Fruit fly (Drosophila melanogaster) whole organism, embryonic: ENCODE data around the gene CG32812.

ENCODE experiments used
- Bgb ChIP-seq: fragments of 200-800 bp; sonication (Bioruptor generic); IDR thresholded peaks from 2 replicates; pipeline ENCODE4 v1.3.6; 2022; ENCODE audit warnings: missing biosample characterization, missing genetic modification characterization; ENCODE audit not compliant: partially characterized antibody
- CG10274 ChIP-seq: fragments of 200-800 bp; sonication (Bioruptor generic); optimal IDR thresholded peaks from 3 replicates; lab custom pipeline; 2017; ENCODE audit warnings: missing biosample characterization, mild to moderate bottlenecking, missing genetic modification characterization
- CG10462 ChIP-seq: fragments of 200-800 bp; sonication (Bioruptor generic); optimal IDR thresholded peaks from 2 replicates; lab custom pipeline; 2016; ENCODE audit warnings: missing biosample characterization, missing genetic modification characterization
- CG11093 ChIP-seq: fragments of 200-800 bp; sonication (Bioruptor generic); IDR thresholded peaks from 3 replicates; pipeline ENCODE4 v1.3.6; 2022; ENCODE audit warnings: missing biosample characterization, missing genetic modification characterization
- CG12299 ChIP-seq: fragments of 200-800 bp; sonication (Bioruptor generic); optimal IDR thresholded peaks from 2 replicates; lab custom pipeline; 2018; ENCODE audit warnings: missing biosample characterization, mild to moderate bottlenecking, missing genetic modification characterization
- CG12942 ChIP-seq: fragments of 200-800 bp; sonication (Bioruptor generic); optimal IDR thresholded peaks from 3 replicates; lab custom pipeline; 2016; ENCODE audit warnings: missing biosample characterization, missing genetic modification characterization
- CG13624 ChIP-seq: fragments of 200-800 bp; sonication (Bioruptor generic); optimal IDR thresholded peaks from 2 replicates; lab custom pipeline; 2016; ENCODE audit warnings: missing biosample characterization, missing genetic modification characterization
- CG14667 ChIP-seq: fragments of 200-800 bp; sonication (Bioruptor generic); IDR thresholded peaks from 2 replicates; pipeline ENCODE4 v1.3.6; 2022; ENCODE audit warnings: missing biosample characterization, missing genetic modification characterization
- CG14710 ChIP-seq: fragments of 200-800 bp; sonication (Bioruptor generic); optimal IDR thresholded peaks from 3 replicates; lab custom pipeline; 2019; ENCODE audit warnings: missing biosample characterization, mild to moderate bottlenecking, missing genetic modification characterization, moderate library complexity
- CG1602 ChIP-seq: fragments of 200-800 bp; sonication (Bioruptor generic); optimal IDR thresholded peaks from 3 replicates; lab custom pipeline; 2016; ENCODE audit warnings: missing biosample characterization, missing genetic modification characterization
- CG1647 ChIP-seq: fragments of 200-800 bp; sonication (Bioruptor generic); optimal IDR thresholded peaks from 3 replicates; lab custom pipeline; 2016; ENCODE audit warnings: missing biosample characterization, missing genetic modification characterization
- CG16779 ChIP-seq: fragments of 200-800 bp; sonication (Bioruptor generic); IDR thresholded peaks from 2 replicates; pipeline ENCODE4 v1.3.6; 2022; ENCODE audit warnings: missing biosample characterization, missing genetic modification characterization
- CG17186 ChIP-seq: fragments of 200-800 bp; sonication (Bioruptor generic); optimal IDR thresholded peaks from 3 replicates; lab custom pipeline; 2017; ENCODE audit warnings: missing biosample characterization, missing genetic modification reagents, missing genetic modification characterization
- CG17328 ChIP-seq: fragments of 200-800 bp; sonication (Bioruptor generic); IDR thresholded peaks from 2 replicates; pipeline ENCODE4 v1.3.6; 2022; ENCODE audit warnings: missing biosample characterization, missing genetic modification characterization
- CG1792 ChIP-seq: fragments of 200-800 bp; sonication (Bioruptor generic); optimal IDR thresholded peaks from 2 replicates; lab custom pipeline; 2016; ENCODE audit warnings: missing biosample characterization, missing genetic modification characterization
- CG18011 ChIP-seq: fragments of 200-800 bp; sonication (Bioruptor generic); optimal IDR thresholded peaks from 2 replicates; lab custom pipeline; 2017; ENCODE audit warnings: missing biosample characterization, missing genetic modification characterization, mild to moderate bottlenecking, moderate library complexity, missing genotype
- CG4707 ChIP-seq: fragments of 200-800 bp; sonication (Bioruptor generic); optimal IDR thresholded peaks from 2 replicates; lab custom pipeline; 2018; ENCODE audit warnings: missing biosample characterization, mild to moderate bottlenecking, missing genetic modification characterization, moderate library complexity
- CG8388 ChIP-seq: fragments of 200-800 bp; sonication (Bioruptor generic); optimal IDR thresholded peaks from 2 replicates; lab custom pipeline; 2019; ENCODE audit warnings: missing biosample characterization, mild to moderate bottlenecking, missing genetic modification characterization, moderate library complexity
- Camta ChIP-seq: fragments of 200-800 bp; sonication (Bioruptor generic); optimal IDR thresholded peaks from 2 replicates; lab custom pipeline; 2016; ENCODE audit warnings: missing biosample characterization, missing genetic modification characterization
- D19A ChIP-seq: fragments of 200-800 bp; optimal IDR thresholded peaks from 3 replicates; lab custom pipeline; 2019; ENCODE audit warnings: missing biosample characterization, mild to moderate bottlenecking, missing genetic modification characterization, moderate library complexity
- Doc3 ChIP-seq: fragments of 200-800 bp; sonication (Bioruptor generic); IDR thresholded peaks from 3 replicates; pipeline ENCODE4 v1.3.6; 2022; ENCODE audit warnings: missing biosample characterization, missing genetic modification characterization; ENCODE audit not compliant: partially characterized antibody
- Dref ChIP-seq: fragments of 200-800 bp; sonication (Bioruptor generic); IDR thresholded peaks from 2 replicates; pipeline ENCODE4 v1.3.6; 2022; ENCODE audit warnings: missing biosample characterization, missing genetic modification characterization
- E2f2 ChIP-seq: fragments of 200-800 bp; sonication (Bioruptor generic); IDR thresholded peaks from 2 replicates; pipeline ENCODE4 v1.3.6; 2022; ENCODE audit warnings: missing biosample characterization, missing genetic modification characterization
- Hr3 ChIP-seq: fragments of 200-800 bp; sonication (Bioruptor generic); optimal IDR thresholded peaks from 3 replicates; lab custom pipeline; 2016; ENCODE audit warnings: missing biosample characterization, missing genetic modification characterization
- Nf-YA ChIP-seq: fragments of 200-800 bp; sonication (Bioruptor generic); IDR thresholded peaks from 2 replicates; pipeline ENCODE4 v1.3.6; 2022; ENCODE audit warnings: missing biosample characterization, missing genetic modification characterization
- Oaz ChIP-seq: fragments of 200-800 bp; sonication (Bioruptor generic); IDR thresholded peaks from 2 replicates; pipeline ENCODE4 v1.3.6; 2022; ENCODE audit warnings: missing biosample characterization, missing genetic modification characterization
- Sry-δ ChIP-seq: fragments of 200-800 bp; sonication (Bioruptor generic); optimal IDR thresholded peaks from 2 replicates; lab custom pipeline; 2016; ENCODE audit warnings: missing biosample characterization, missing genetic modification characterization
- Ssrp ChIP-seq: fragments of 200-800 bp; sonication (Bioruptor generic); optimal IDR thresholded peaks from 2 replicates; lab custom pipeline; 2018; ENCODE audit warnings: missing biosample characterization, mild to moderate bottlenecking, missing genetic modification characterization, moderate library complexity
- Trl ChIP-seq, 3 experiments: fragments of >200 bp in 2 of 3; fragments of 200-800 bp in 1 of 3; sonication (Bioruptor generic) in 1 of 3; optimal IDR thresholded peaks; 2 replicates in 1 of 3; 3 replicates in 2 of 3; lab custom pipeline; 2016 to 2017; ENCODE audit warnings: missing biosample characterization in 1 of 3, missing genetic modification characterization in 1 of 3
- ap ChIP-seq: fragments of 200-800 bp; sonication (Bioruptor generic); IDR thresholded peaks from 2 replicates; pipeline ENCODE4 v1.3.6; 2022; ENCODE audit warnings: missing biosample characterization, missing genetic modification characterization
- ase ChIP-seq: fragments of 200-800 bp; sonication (Bioruptor generic); IDR thresholded peaks from 3 replicates; pipeline ENCODE4 v1.3.6; 2022; ENCODE audit warnings: missing biosample characterization, missing genetic modification characterization
- bigmax ChIP-seq: fragments of 200-800 bp; sonication (Bioruptor generic); optimal IDR thresholded peaks from 2 replicates; lab custom pipeline; 2018; ENCODE audit warnings: missing biosample characterization, mild to moderate bottlenecking, missing genetic modification characterization
- bowl ChIP-seq: fragments of 200-800 bp; sonication (Bioruptor generic); IDR thresholded peaks from 2 replicates; pipeline ENCODE4 v1.3.6; 2022; ENCODE audit warnings: missing biosample characterization, missing genetic modification characterization
- bsh ChIP-seq, 2 experiments: fragments of 200-800 bp; sonication (Bioruptor generic); optimal IDR thresholded peaks; 2 replicates each; lab custom pipeline; 2017 to 2018; ENCODE audit warnings: mild to moderate bottlenecking in 2 of 2, missing biosample characterization in 2 of 2, missing genetic modification characterization in 2 of 2, moderate library complexity in 1 of 2
- ems ChIP-seq: fragments of 200-800 bp; sonication (Bioruptor generic); optimal IDR thresholded peaks from 3 replicates; lab custom pipeline; 2016; ENCODE audit warnings: missing biosample characterization, missing genetic modification characterization
- fd64A ChIP-seq: fragments of 200-800 bp; sonication (Bioruptor generic); optimal IDR thresholded peaks from 3 replicates; lab custom pipeline; 2018; ENCODE audit warnings: missing biosample characterization, mild to moderate bottlenecking, missing genetic modification characterization
- gce ChIP-seq: fragments of 200-800 bp; sonication (Bioruptor generic); IDR thresholded peaks from 3 replicates; pipeline ENCODE4 v1.3.6; 2022; ENCODE audit warnings: missing biosample characterization, missing genetic modification characterization
- h ChIP-seq: fragments of >200 bp; optimal IDR thresholded peaks from 2 replicates; lab custom pipeline; 2017
- hb ChIP-seq: fragments of 200-800 bp; sonication (Bioruptor generic); IDR thresholded peaks from 3 replicates; pipeline ENCODE4 v1.3.6; 2022; ENCODE audit warnings: missing biosample characterization, missing genetic modification characterization; ENCODE audit not compliant: partially characterized antibody
- hth ChIP-seq: fragments of >200 bp; optimal IDR thresholded peaks from 2 replicates; lab custom pipeline; 2017; ENCODE audit warnings: inconsistent platforms
- lola ChIP-seq, 3 experiments: fragments of >200 bp in 2 of 3; fragments of 200-800 bp in 1 of 3; sonication (Bioruptor generic) in 1 of 3; optimal IDR thresholded peaks; 2 replicates each; lab custom pipeline; 2017 to 2019; ENCODE audit warnings: missing biosample characterization in 3 of 3, missing genetic modification characterization in 3 of 3, mild to moderate bottlenecking in 1 of 3, moderate library complexity in 1 of 3
- nerfin-1 ChIP-seq: fragments of 200-800 bp; sonication (Bioruptor generic); optimal IDR thresholded peaks from 3 replicates; lab custom pipeline; 2019; ENCODE audit warnings: missing biosample characterization, mild to moderate bottlenecking, missing genetic modification characterization, moderate library complexity
- pho ChIP-seq: fragments of 200-800 bp; sonication (Bioruptor generic); optimal IDR thresholded peaks from 2 replicates; lab custom pipeline; 2016; ENCODE audit warnings: missing biosample characterization, missing genetic modification characterization
- shn ChIP-seq: fragments of 200-800 bp; sonication (Bioruptor generic); optimal IDR thresholded peaks from 3 replicates; lab custom pipeline; 2016; ENCODE audit warnings: missing biosample characterization, missing genetic modification characterization
- slbo ChIP-seq: fragments of 200-800 bp; sonication (Bioruptor generic); IDR thresholded peaks from 2 replicates; pipeline ENCODE4 v1.3.6; 2022; ENCODE audit warnings: missing biosample characterization, missing genetic modification characterization
- sna ChIP-seq: fragments of 200-800 bp; sonication (Bioruptor generic); IDR thresholded peaks from 2 replicates; pipeline ENCODE4 v1.3.6; 2022; ENCODE audit warnings: missing biosample characterization, missing genetic modification characterization; ENCODE audit not compliant: partially characterized antibody
- sr ChIP-seq: fragments of 200-800 bp; sonication (Bioruptor generic); IDR thresholded peaks from 3 replicates; pipeline ENCODE4 v1.3.6; 2022; ENCODE audit warnings: missing biosample characterization, missing genetic modification characterization
- stc ChIP-seq: fragments of 200-800 bp; sonication (Bioruptor generic); IDR thresholded peaks from 2 replicates; pipeline ENCODE4 v1.3.6; 2022; ENCODE audit warnings: missing biosample characterization, missing genetic modification characterization
- tgo ChIP-seq: fragments of 200-800 bp; sonication (Bioruptor generic); IDR thresholded peaks from 3 replicates; pipeline ENCODE4 v1.3.6; 2022; ENCODE audit warnings: missing biosample characterization, missing genetic modification characterization
- tna ChIP-seq: fragments of 200-800 bp; sonication (Bioruptor generic); IDR thresholded peaks from 2 replicates; pipeline ENCODE4 v1.3.6; 2022; ENCODE audit warnings: missing biosample characterization, missing genetic modification characterization; ENCODE audit not compliant: partially characterized antibody
- zfh1 ChIP-seq: fragments of 200-800 bp; sonication (Bioruptor generic); IDR thresholded peaks from 3 replicates; pipeline ENCODE4 v1.3.6; 2022; ENCODE audit warnings: missing biosample characterization, missing genetic modification characterization

Gene CG32812

DNA sequence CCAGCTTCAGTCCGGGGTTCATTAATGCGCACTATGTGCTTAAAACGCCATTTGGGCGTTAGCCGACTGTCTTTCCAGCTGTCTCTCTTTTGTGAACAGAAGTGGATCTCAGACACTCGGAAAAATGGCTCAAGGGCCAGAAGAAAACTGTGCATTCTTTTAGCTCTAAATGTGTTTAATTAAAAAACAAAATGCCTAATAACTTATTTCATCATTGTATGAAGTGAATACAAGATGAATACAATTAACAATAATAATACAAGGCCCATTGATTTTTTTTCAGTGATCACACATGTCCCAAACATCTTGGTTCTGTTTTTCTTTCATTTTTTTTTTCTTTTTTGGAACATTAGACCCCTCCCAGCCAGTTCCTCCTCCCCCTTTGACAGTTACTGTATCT, 14.2 kb upstream of the CG32812 start (continued):
- peak in 1 of 2 experiments; percentile 81 for TF ChIP-seq bsh (GFP tag; optimal IDR thresholded peaks at IDR 0.05; lab: Kevin White, UChicago)
- no peak for TF ChIP-seq Dref
- TF ChIP-seq ems (GFP tag; lab: Kevin White, UChicago) = peak; percentile 13
- no peak for TF ChIP-seq sna
- TF ChIP-seq CG10462 (GFP tag; lab: Kevin White, UChicago) = peak; percentile 8
- no peak for TF ChIP-seq h (lab: Kevin White, UChicago)
- TF ChIP-seq stc (GFP tag; lab: Robert Waterston, UW) = no peak
- TF ChIP-seq CG17186 (GFP tag; lab: Kevin White, UChicago) = no peak
- TF ChIP-seq tna = no peak
- no peak for TF ChIP-seq fd64A (GFP tag; lab: Kevin White, UChicago)
- no peak for TF ChIP-seq CG10274 (GFP tag; lab: Kevin White, UChicago)
- TF ChIP-seq slbo (GFP tag; lab: Robert Waterston, UW) = peak; percentile 75
- TF ChIP-seq pho (GFP tag; lab: Kevin White, UChicago) = peak; percentile 45
- no peak for TF ChIP-seq hth (lab: Kevin White, UChicago)
- TF ChIP-seq zfh1 (GFP tag; lab: Robert Waterston, UW) = peak; percentile 61; the same call in 1 of the 3 replicates
- TF ChIP-seq Bgb = no peak
- TF ChIP-seq CG14710 = peak; percentile 43
- no peak for TF ChIP-seq Doc3 (GFP tag; lab: Robert Waterston, UW)
- TF ChIP-seq Hr3 (GFP tag; lab: Kevin White, UChicago) = peak; percentile 54
- TF ChIP-seq CG18011 = no peak
- no peak for TF ChIP-seq CG4707 (GFP tag; lab: Kevin White, UChicago)
- peak; percentile 14 for TF ChIP-seq CG12942 (GFP tag; lab: Kevin White, UChicago)
- TF ChIP-seq nerfin-1 = no peak
- no peak for TF ChIP-seq bigmax
- peak; percentile 53 for TF ChIP-seq Ssrp (tag; lab: Kevin White, UChicago)
- no peak for TF ChIP-seq CG16779 (GFP tag; lab: Robert Waterston, UW)
- peak; percentile 21 for TF ChIP-seq D19A
- peak; percentile 49 for TF ChIP-seq Camta
- no peak for TF ChIP-seq sr
- TF ChIP-seq shn = peak; percentile 30
- peak; percentile 21 for TF ChIP-seq CG1792 (GFP tag; lab: Kevin White, UChicago)
- no peak for TF ChIP-seq ap (GFP tag; lab: Robert Waterston, UW)
- TF ChIP-seq CG13624 (GFP tag; lab: Kevin White, UChicago) = peak; percentile 75
- no peak for TF ChIP-seq Nf-YA (GFP tag; lab: Robert Waterston, UW)
- no peak for TF ChIP-seq Sry-δ (GFP tag; lab: Kevin White, UChicago)
- TF ChIP-seq CG14667 = peak; percentile 27; the same call in 1 of the 2 replicates
- TF ChIP-seq Oaz = no peak
- TF ChIP-seq ase (GFP tag; lab: Robert Waterston, UW) = no peak
- peak; percentile 48 for TF ChIP-seq CG8388 (GFP tag; lab: Kevin White, UChicago)
- TF ChIP-seq E2f2 (GFP tag; lab: Robert Waterston, UW) = peak; percentile 17; the same call in 1 of the 2 replicates
- TF ChIP-seq Trl (optimal IDR thresholded peaks at IDR 0.05; lab: Kevin White, UChicago) = no peak
- TF ChIP-seq Trl (GFP tag; optimal IDR thresholded peaks at IDR 0.05; lab: Kevin White, UChicago) = peak; percentile 37
- no peak for TF ChIP-seq gce (GFP tag; lab: Robert Waterston, UW)
- TF ChIP-seq lola (GFP tag; optimal IDR thresholded peaks at IDR 0.05; lab: Kevin White, UChicago) = peak in 1 of 3 experiments; percentile 23
- TF ChIP-seq CG11093 (GFP tag; lab: Robert Waterston, UW) = 0 out of 3 replicates have a peak, but pooled peaks have one; percentile 43
- peak; percentile 51; the same call in 1 of the 2 replicates for TF ChIP-seq CG17328 (GFP tag; lab: Robert Waterston, UW)
- peak; percentile 45; the same call in 1 of the 3 replicates for TF ChIP-seq tgo
- TF ChIP-seq bowl (GFP tag; lab: Robert Waterston, UW) = no peak
- TF ChIP-seq CG1647 (GFP tag; lab: Kevin White, UChicago) = no peak
- no peak for TF ChIP-seq hb (GFP tag; lab: Robert Waterston, UW)
- no peak for TF ChIP-seq CG12299 (tag; lab: Kevin White, UChicago)
- peak; percentile 13 for TF ChIP-seq CG1602
